Worm (Caenorhabditis elegans) whole organism, midembryonic: ENCODE measurements around the gene stim-1.

ENCODE experiments used
- T22C8.4 ChIP-seq: fragments of 200-800 bp; sonication (Bioruptor generic); IDR thresholded peaks from 2 replicates; pipeline ENCODE4 v1.3.6; 2022; ENCODE audit warnings: missing genetic modification characterization, missing compliant biosample characterization
- cog-1 ChIP-seq: sonication (generic microtip); optimal IDR thresholded peaks from 2 replicates; lab custom pipeline; 2016; ENCODE audit warnings: missing genetic modification characterization, missing compliant biosample characterization
- flt-1 ChIP-seq: fragments of 200-800 bp; sonication (Bioruptor generic); IDR thresholded peaks from 2 replicates; pipeline ENCODE4 v1.3.6; 2022; ENCODE audit warnings: missing genetic modification characterization, missing compliant biosample characterization
- klf-2 ChIP-seq: fragments of 200-800 bp; sonication (Bioruptor generic); conservative IDR thresholded peaks from 2 replicates; pipeline ENCODE4 v1.3.6; 2022; ENCODE audit warnings: missing genetic modification reagents, missing genetic modification characterization, missing compliant biosample characterization
- tab-1 ChIP-seq: fragments of 200-800 bp; sonication (Bioruptor generic); IDR thresholded peaks from 2 replicates; pipeline ENCODE4 v1.3.6; 2022; ENCODE audit warnings: missing genetic modification characterization, missing compliant biosample characterization

DNA sequence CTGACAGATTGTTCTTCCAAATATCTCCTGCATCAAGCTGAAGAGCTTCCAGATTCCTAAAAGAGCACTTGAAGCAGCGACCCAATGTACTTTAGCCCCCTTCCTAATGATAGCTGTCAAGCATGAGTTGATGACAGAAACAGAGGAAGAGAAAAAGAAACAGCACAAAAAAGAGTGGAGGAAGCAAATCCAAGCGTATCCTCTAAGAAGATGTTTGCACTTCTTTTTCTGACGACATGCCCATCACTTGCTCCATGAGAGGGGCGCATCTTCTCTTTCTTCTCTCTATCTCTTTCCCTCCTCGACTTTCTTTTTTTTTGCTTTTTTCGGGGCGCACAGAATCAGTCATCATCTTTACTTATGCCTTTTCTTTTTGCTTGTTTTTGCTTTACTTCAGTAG is 58.2 kb downstream of the stim-1 start:
- no peak for TF ChIP-seq flt-1 (GFP tag; lab: Robert Waterston, UW)
- TF ChIP-seq klf-2 (GFP tag; lab: Robert Waterston, UW): no peak
- TF ChIP-seq tab-1 (GFP tag; lab: Robert Waterston, UW): no peak
- no peak for TF ChIP-seq T22C8.4 (GFP tag; lab: Robert Waterston, UW)
- no peak for TF ChIP-seq cog-1 (tag; lab: Kevin White, UChicago)
